Worm (Caenorhabditis elegans) whole organism, L3 larva: Measurements from ENCODE around the gene str-196.

ENCODE experiments used
- R02D3.7 ChIP-seq: fragments of 150-350 bp; optimal IDR thresholded peaks from 2 replicates; lab custom pipeline; 2014; ENCODE audit warnings: missing biosample characterization, missing genetic modification characterization
- ZK546.5 ChIP-seq: sonication (generic microtip); optimal IDR thresholded peaks from 2 replicates; lab custom pipeline; 2017; ENCODE audit warnings: missing biosample characterization, missing genetic modification characterization
- ceh-82 ChIP-seq: fragments of 150-350 bp; optimal IDR thresholded peaks from 2 replicates; lab custom pipeline; 2014; ENCODE audit warnings: missing biosample characterization, missing genetic modification characterization
- ceh-9 ChIP-seq: sonication (generic microtip); optimal IDR thresholded peaks from 2 replicates; lab custom pipeline; 2018; ENCODE audit warnings: missing biosample characterization, missing genetic modification characterization
- daf-12 ChIP-seq: fragments of 150-350 bp; optimal IDR thresholded peaks from 2 replicates; lab custom pipeline; 2014; ENCODE audit warnings: missing biosample characterization, missing genetic modification reagents, missing genetic modification characterization
- egl-5 ChIP-seq: fragments of 150-350 bp; optimal IDR thresholded peaks from 2 replicates; lab custom pipeline; 2017; ENCODE audit warnings: missing biosample characterization, missing genetic modification reagents, missing genetic modification characterization, inconsistent platforms
- elt-1 ChIP-seq: fragments of 150-350 bp; optimal IDR thresholded peaks from 2 replicates; lab custom pipeline; 2014; ENCODE audit warnings: missing biosample characterization, missing genetic modification characterization
- elt-2 ChIP-seq: sonication (generic microtip); optimal IDR thresholded peaks from 2 replicates; lab custom pipeline; 2016; ENCODE audit warnings: missing genetic modification reagents, mild to moderate bottlenecking, missing genetic modification characterization, missing compliant biosample characterization
- elt-3 ChIP-seq, 3 experiments: fragments of 150-350 bp in 1 of 3; sonication (generic microtip) in 2 of 3; optimal IDR thresholded peaks; 2 replicates in 2 of 3; 4 replicates in 1 of 3; lab custom pipeline; 2014 to 2017; ENCODE audit warnings: missing biosample characterization in 3 of 3, missing genetic modification characterization in 3 of 3
- eor-1 ChIP-seq, 2 experiments: fragments of 150-350 bp; optimal IDR thresholded peaks; 2 replicates each; lab custom pipeline; 2014 to 2018; ENCODE audit warnings: missing biosample characterization in 2 of 2, missing genetic modification characterization in 2 of 2
- fkh-2 ChIP-seq: fragments of 150-350 bp; optimal IDR thresholded peaks from 2 replicates; lab custom pipeline; 2014; ENCODE audit warnings: missing biosample characterization, missing genetic modification reagents, missing genetic modification characterization
- jun-1 ChIP-seq: fragments of 150-350 bp; optimal IDR thresholded peaks from 2 replicates; lab custom pipeline; 2014; ENCODE audit warnings: missing biosample characterization, missing genetic modification reagents, missing genetic modification characterization
- lin-39 ChIP-seq: fragments of 150-350 bp; optimal IDR thresholded peaks from 2 replicates; lab custom pipeline; 2018; ENCODE audit warnings: missing biosample characterization, missing genetic modification reagents, missing genetic modification characterization
- lsy-12 ChIP-seq: sonication (generic microtip); optimal IDR thresholded peaks from 2 replicates; lab custom pipeline; 2016; ENCODE audit warnings: mild to moderate bottlenecking, missing genetic modification characterization, missing compliant biosample characterization
- nhr-11 ChIP-seq: fragments of 150-350 bp; optimal IDR thresholded peaks from 2 replicates; lab custom pipeline; 2014; ENCODE audit warnings: missing biosample characterization, missing genetic modification characterization
- nhr-12 ChIP-seq: fragments of 150-350 bp; optimal IDR thresholded peaks from 2 replicates; lab custom pipeline; 2014; ENCODE audit warnings: missing biosample characterization, missing genetic modification characterization
- nhr-23 ChIP-seq: fragments of 150-350 bp; optimal IDR thresholded peaks from 2 replicates; lab custom pipeline; 2014; ENCODE audit warnings: missing biosample characterization, missing genetic modification reagents, missing genetic modification characterization
- nhr-237 ChIP-seq: fragments of 150-350 bp; optimal IDR thresholded peaks from 2 replicates; lab custom pipeline; 2014; ENCODE audit warnings: missing biosample characterization, missing genetic modification characterization
- nhr-28 ChIP-seq: fragments of 150-350 bp; optimal IDR thresholded peaks from 2 replicates; lab custom pipeline; 2014; ENCODE audit warnings: missing biosample characterization, missing genetic modification characterization
- nhr-67 ChIP-seq: fragments of 150-350 bp; optimal IDR thresholded peaks from 2 replicates; lab custom pipeline; 2014; ENCODE audit warnings: missing biosample characterization, missing genetic modification characterization
- nhr-77 ChIP-seq: fragments of 150-350 bp; optimal IDR thresholded peaks from 2 replicates; lab custom pipeline; 2014; ENCODE audit warnings: missing biosample characterization, missing genetic modification characterization
- pha-4 ChIP-seq: fragments of 150-350 bp; optimal IDR thresholded peaks from 2 replicates; lab custom pipeline; 2014; ENCODE audit warnings: missing biosample characterization, missing genetic modification reagents, missing genetic modification characterization
- pqm-1 ChIP-seq: fragments of 150-350 bp; optimal IDR thresholded peaks from 2 replicates; lab custom pipeline; 2017; ENCODE audit warnings: missing biosample characterization, missing genetic modification characterization, inconsistent platforms
- sea-2 ChIP-seq: fragments of 150-350 bp; sonication (generic microtip); optimal IDR thresholded peaks from 4 replicates; lab custom pipeline; 2014; ENCODE audit warnings: missing biosample characterization, missing genetic modification reagents, missing genetic modification characterization
- skn-1 ChIP-seq: fragments of 150-350 bp; optimal IDR thresholded peaks from 2 replicates; lab custom pipeline; 2014; ENCODE audit warnings: missing biosample characterization, missing genetic modification characterization
- snpc-4 ChIP-seq: fragments of 150-350 bp; optimal IDR thresholded peaks from 2 replicates; lab custom pipeline; 2014; ENCODE audit warnings: missing biosample characterization, missing genetic modification characterization
- unc-39 ChIP-seq: sonication (generic microtip); optimal IDR thresholded peaks from 4 replicates; lab custom pipeline; 2017; ENCODE audit warnings: missing biosample characterization, missing genetic modification characterization
- zag-1 ChIP-seq: fragments of 150-350 bp; optimal IDR thresholded peaks from 2 replicates; lab custom pipeline; 2014; ENCODE audit warnings: missing biosample characterization, missing genetic modification characterization
- ztf-4 ChIP-seq: fragments of 150-350 bp; optimal IDR thresholded peaks from 2 replicates; lab custom pipeline; 2014; ENCODE audit warnings: missing biosample characterization, missing genetic modification characterization

str-196 gene

ce11 chrV:449130-449529 lies 42.4 kb upstream of the str-196 start, which contains the start of gene srh-35:
TSS of gene srh-35 (minus strand) at chrV:449230.
- TF ChIP-seq nhr-28 (tag; lab: Kevin White, UChicago) (no peak), snpc-4 (tag; lab: Kevin White, UChicago) (no peak), elt-3 (tag; optimal IDR thresholded peaks at IDR 0.05; lab: Kevin White, UChicago) (no peak), sea-2 (GFP tag; lab: Kevin White, UChicago) (no peak), egl-5 (tag; lab: Kevin White, UChicago) (no peak), zag-1 (tag; lab: Kevin White, UChicago) (no peak), ZK546.5 (no peak), fkh-2 (no peak), lsy-12 (tag; lab: Kevin White, UChicago) (no peak), nhr-67 (tag; lab: Kevin White, UChicago) (no peak)

ce11 chrV:449685-450084 lies 41.8 kb upstream of the str-196 start, which contains the start of gene M02H5.8:
TSS of gene M02H5.8 (plus strand) at chrV:449981.
- TF ChIP-seq lsy-12 (tag; lab: Kevin White, UChicago) (no peak), elt-2 (tag; lab: Kevin White, UChicago) (peak; percentile 57), eor-1 (tag; optimal IDR thresholded peaks at IDR 0.05; lab: Kevin White, UChicago) (no peak), pqm-1 (tag; lab: Kevin White, UChicago) (peak; percentile 47)

- TF ChIP-seq ztf-4 (no peak), nhr-77 (tag; lab: Kevin White, UChicago) (no peak), nhr-11 (no peak), pha-4 (tag; lab: Kevin White, UChicago) (peak; percentile 27), elt-2 (tag; lab: Kevin White, UChicago) (peak; percentile 35), egl-5 (tag; lab: Kevin White, UChicago) (no peak)
These were observed 40.6 kb upstream of the str-196 start, which contains the start of gene nhr-123 for ce11 chrV:450757-451501. TSS of gene nhr-123 (plus strand) at chrV:451451.

- TF ChIP-seq pha-4 (tag; lab: Kevin White, UChicago) (peak; percentile 2), daf-12 (tag; lab: Kevin White, UChicago) (no peak)
- TF ChIP-seq, all 47 proteins: peak for 1
These were observed 38.0 kb upstream of the str-196 start, which contains the start of gene nhr-98 for ce11 chrV:453569-453968. TSS of gene nhr-98 (plus strand) at chrV:453869.

ce11 chrV:457839-458238 lies 33.7 kb upstream of the str-196 start:
- TF ChIP-seq pha-4 (tag; lab: Kevin White, UChicago) = peak; percentile 45
- TF ChIP-seq elt-2 (tag; lab: Kevin White, UChicago) = peak; percentile 15
- no peak for TF ChIP-seq ceh-82 (tag; lab: Kevin White, UChicago)

- TF ChIP-seq snpc-4 (tag; lab: Kevin White, UChicago) (no peak), skn-1 (peak; percentile 5), fkh-2 (no peak), pha-4 (tag; lab: Kevin White, UChicago) (peak; percentile 28), elt-2 (tag; lab: Kevin White, UChicago) (peak; percentile 91), pqm-1 (tag; lab: Kevin White, UChicago) (peak; percentile 97)
These were observed 32.1 kb upstream of the str-196 start, which contains the start of gene nhr-203 for ce11 chrV:459464-459863. TSS of gene nhr-203 (plus strand) at chrV:459795.

- TF ChIP-seq pqm-1 (tag; lab: Kevin White, UChicago) (peak; percentile 62), nhr-23 (tag; lab: Kevin White, UChicago) (peak; percentile 38), elt-2 (tag; lab: Kevin White, UChicago) (peak; percentile 72), pha-4 (tag; lab: Kevin White, UChicago) (peak; percentile 33), R02D3.7 (tag; lab: Kevin White, UChicago) (no peak)
These were observed 29.3 kb upstream of the str-196 start, which contains the start of gene nhr-202 for ce11 chrV:462263-462662. TSS of gene nhr-202 (plus strand) at chrV:462588.

ce11 chrV:464800-465199 lies 26.7 kb upstream of the str-196 start, which contains the start of gene nhr-201:
TSS of gene nhr-201 (plus strand) at chrV:464828.
- TF ChIP-seq lin-39 (tag; lab: Kevin White, UChicago) (no peak), nhr-12 (tag; lab: Kevin White, UChicago) (no peak), ceh-9 (tag; lab: Kevin White, UChicago) (no peak), nhr-237 (tag; lab: Kevin White, UChicago) (no peak), nhr-28 (tag; lab: Kevin White, UChicago) (no peak), unc-39 (no peak), pha-4 (tag; lab: Kevin White, UChicago) (peak; percentile 65), pqm-1 (tag; lab: Kevin White, UChicago) (peak; percentile 59), nhr-77 (tag; lab: Kevin White, UChicago) (no peak), elt-2 (tag; lab: Kevin White, UChicago) (peak; percentile 44), elt-1 (tag; lab: Kevin White, UChicago) (no peak), jun-1 (tag; lab: Kevin White, UChicago) (no peak), daf-12 (tag; lab: Kevin White, UChicago) (no peak)
- TF ChIP-seq, all 47 proteins: peak for 3
